Fruit fly (Drosophila melanogaster) whole organism, embryonic: ENCODE data around the gene Tom70.

Source experiments
- Abd-B ChIP-seq: fragments of 200-800 bp; sonication (Bioruptor generic); optimal IDR thresholded peaks from 2 replicates; lab custom pipeline; 2018; ENCODE audit warnings: missing biosample characterization, mild to moderate bottlenecking, missing genetic modification characterization, moderate library complexity
- Adf1 ChIP-seq: fragments of 200-800 bp; sonication (Bioruptor generic); IDR thresholded peaks from 2 replicates; pipeline ENCODE4 v1.3.6; 2022; ENCODE audit warnings: missing biosample characterization, missing genetic modification characterization
- Antp ChIP-seq: fragments of 200-800 bp; sonication (Bioruptor generic); optimal IDR thresholded peaks from 3 replicates; lab custom pipeline; 2016; ENCODE audit warnings: missing biosample characterization, missing genetic modification characterization
- C15 ChIP-seq: fragments of 200-800 bp; sonication (Bioruptor generic); IDR thresholded peaks from 3 replicates; pipeline ENCODE4 v1.3.6; 2022; ENCODE audit warnings: missing biosample characterization, missing genetic modification characterization
- CG10462 ChIP-seq: fragments of 200-800 bp; sonication (Bioruptor generic); optimal IDR thresholded peaks from 2 replicates; lab custom pipeline; 2016; ENCODE audit warnings: missing biosample characterization, missing genetic modification characterization
- CG10654 ChIP-seq: fragments of 200-800 bp; sonication (Bioruptor generic); optimal IDR thresholded peaks from 2 replicates; lab custom pipeline; 2016; ENCODE audit warnings: missing biosample characterization, missing genetic modification characterization
- CG11247 ChIP-seq: fragments of 200-800 bp; sonication (Bioruptor generic); IDR thresholded peaks from 2 replicates; pipeline ENCODE4 v1.3.6; 2022; ENCODE audit warnings: missing biosample characterization, missing genetic modification characterization
- CG13296 ChIP-seq: fragments of 200-800 bp; sonication (Bioruptor generic); optimal IDR thresholded peaks from 3 replicates; lab custom pipeline; 2018; ENCODE audit warnings: missing biosample characterization, mild to moderate bottlenecking, missing genetic modification characterization
- CG16813 ChIP-seq: fragments of 200-800 bp; sonication (Bioruptor generic); IDR thresholded peaks from 3 replicates; pipeline ENCODE4 v1.3.6; 2022; ENCODE audit warnings: missing biosample characterization, missing genetic modification characterization; ENCODE audit not compliant: partially characterized antibody
- CG16863 ChIP-seq: fragments of 200-800 bp; sonication (Bioruptor generic); optimal IDR thresholded peaks from 3 replicates; lab custom pipeline; 2016; ENCODE audit warnings: missing biosample characterization, missing genetic modification characterization
- CG18262 ChIP-seq: fragments of 200-800 bp; optimal IDR thresholded peaks from 3 replicates; lab custom pipeline; 2019; ENCODE audit warnings: missing biosample characterization, mild to moderate bottlenecking, missing genetic modification characterization, moderate library complexity
- CG2712 ChIP-seq: fragments of 200-800 bp; optimal IDR thresholded peaks from 3 replicates; lab custom pipeline; 2019; ENCODE audit warnings: missing biosample characterization, mild to moderate bottlenecking, missing genetic modification characterization, moderate library complexity
- CG30020 ChIP-seq: fragments of 200-800 bp; optimal IDR thresholded peaks from 2 replicates; lab custom pipeline; 2019; ENCODE audit warnings: missing biosample characterization, mild to moderate bottlenecking, missing genetic modification characterization, moderate library complexity
- CG3407 ChIP-seq: fragments of 200-800 bp; sonication (Bioruptor generic); optimal IDR thresholded peaks from 2 replicates; lab custom pipeline; 2018; ENCODE audit warnings: missing biosample characterization, mild to moderate bottlenecking, missing genetic modification characterization
- CG4424 ChIP-seq: fragments of 200-800 bp; sonication (Bioruptor generic); optimal IDR thresholded peaks from 3 replicates; lab custom pipeline; 2016; ENCODE audit warnings: missing biosample characterization, missing genetic modification characterization
- CG6254 ChIP-seq: fragments of 200-800 bp; sonication (Bioruptor generic); optimal IDR thresholded peaks from 3 replicates; lab custom pipeline; 2017; ENCODE audit warnings: mild to moderate bottlenecking, missing biosample characterization, missing genetic modification reagents, missing genetic modification characterization
- CG6791 ChIP-seq: fragments of 200-800 bp; sonication (Bioruptor generic); IDR thresholded peaks from 3 replicates; pipeline ENCODE4 v1.3.6; 2022; ENCODE audit warnings: missing biosample characterization, missing genetic modification characterization; ENCODE audit not compliant: partially characterized antibody
- CG7271 ChIP-seq: fragments of 200-800 bp; sonication (Bioruptor generic); optimal IDR thresholded peaks from 2 replicates; lab custom pipeline; 2018; ENCODE audit warnings: missing biosample characterization, mild to moderate bottlenecking, missing genetic modification characterization, moderate library complexity
- CG7928 ChIP-seq: fragments of 200-800 bp; sonication (Bioruptor generic); optimal IDR thresholded peaks from 2 replicates; lab custom pipeline; 2017; ENCODE audit warnings: missing biosample characterization, mild to moderate bottlenecking, missing genetic modification characterization
- CG9437 ChIP-seq: fragments of 200-800 bp; sonication (Bioruptor generic); optimal IDR thresholded peaks from 2 replicates; lab custom pipeline; 2018; ENCODE audit warnings: missing biosample characterization, mild to moderate bottlenecking, missing genetic modification characterization
- Hey ChIP-seq: fragments of 200-800 bp; sonication (Bioruptor generic); optimal IDR thresholded peaks from 3 replicates; lab custom pipeline; 2018; ENCODE audit warnings: missing biosample characterization, mild to moderate bottlenecking, missing genetic modification characterization
- Hr78 ChIP-seq, 2 experiments: fragments of 200-800 bp in 1 of 2; fragments of >200 bp in 1 of 2; sonication (Bioruptor generic) in 1 of 2; optimal IDR thresholded peaks; 2 replicates each; lab custom pipeline; 2017 to 2019; ENCODE audit warnings: missing biosample characterization in 2 of 2, missing genetic modification characterization in 2 of 2, mild to moderate bottlenecking in 1 of 2, moderate library complexity in 1 of 2
- Lim3 ChIP-seq: fragments of 200-800 bp; sonication (Bioruptor generic); IDR thresholded peaks from 2 replicates; pipeline ENCODE4 v1.3.6; 2022; ENCODE audit warnings: missing biosample characterization, missing genetic modification characterization
- Mes4 ChIP-seq: fragments of 200-800 bp; sonication (Bioruptor generic); optimal IDR thresholded peaks from 2 replicates; lab custom pipeline; 2016; ENCODE audit warnings: missing biosample characterization, missing genetic modification characterization
- NC2α ChIP-seq: fragments of 200-800 bp; sonication (Bioruptor generic); optimal IDR thresholded peaks from 2 replicates; lab custom pipeline; 2016; ENCODE audit warnings: missing biosample characterization, missing genetic modification characterization
- NK7.1 ChIP-seq: fragments of 200-800 bp; sonication (Bioruptor generic); optimal IDR thresholded peaks from 3 replicates; lab custom pipeline; 2016; ENCODE audit warnings: missing biosample characterization, missing genetic modification characterization
- Rfx ChIP-seq: fragments of 200-800 bp; sonication (Bioruptor generic); IDR thresholded peaks from 2 replicates; pipeline ENCODE4 v1.3.6; 2022; ENCODE audit warnings: missing biosample characterization, missing genetic modification characterization
- Stat92E ChIP-seq, 3 experiments: fragments of >200 bp in 2 of 3; fragments of 200-800 bp in 1 of 3; sonication (Bioruptor generic) in 1 of 3; optimal IDR thresholded peaks; 2 replicates each; lab custom pipeline; 2017 to 2019; ENCODE audit warnings: missing biosample characterization in 3 of 3, missing genetic modification characterization in 3 of 3, mild to moderate bottlenecking in 1 of 3, moderate library complexity in 1 of 3
- Taf1 ChIP-seq: fragments of 200-800 bp; sonication (Bioruptor generic); IDR thresholded peaks from 2 replicates; pipeline ENCODE4 v1.3.6; 2022; ENCODE audit warnings: missing biosample characterization, missing genetic modification characterization
- ara ChIP-seq: fragments of 200-800 bp; sonication (Bioruptor generic); IDR thresholded peaks from 2 replicates; pipeline ENCODE4 v1.3.6; 2022; ENCODE audit warnings: missing biosample characterization, missing genetic modification characterization
- ato ChIP-seq: fragments of 200-800 bp; sonication (Bioruptor generic); IDR thresholded peaks from 2 replicates; pipeline ENCODE4 v1.3.6; 2022; ENCODE audit warnings: missing biosample characterization, missing genetic modification characterization; ENCODE audit not compliant: partially characterized antibody
- cg ChIP-seq: fragments of 200-800 bp; sonication (Bioruptor generic); optimal IDR thresholded peaks from 3 replicates; lab custom pipeline; 2019; ENCODE audit warnings: missing biosample characterization, mild to moderate bottlenecking, missing genetic modification characterization, moderate library complexity
- chn ChIP-seq: fragments of 200-800 bp; sonication (Bioruptor generic); optimal IDR thresholded peaks from 2 replicates; lab custom pipeline; 2016; ENCODE audit warnings: missing biosample characterization, missing genetic modification characterization
- dimm ChIP-seq: fragments of 200-800 bp; sonication (Bioruptor generic); IDR thresholded peaks from 2 replicates; pipeline ENCODE4 v1.3.6; 2022; ENCODE audit warnings: missing biosample characterization, missing genetic modification characterization
- dm ChIP-seq: fragments of 200-800 bp; sonication (Bioruptor generic); optimal IDR thresholded peaks from 3 replicates; lab custom pipeline; 2016; ENCODE audit warnings: missing biosample characterization, missing genetic modification characterization
- emc ChIP-seq: fragments of 200-800 bp; sonication (Bioruptor generic); optimal IDR thresholded peaks from 2 replicates; lab custom pipeline; 2016; ENCODE audit warnings: missing biosample characterization, missing genetic modification characterization
- fd3F ChIP-seq: fragments of 200-800 bp; sonication (Bioruptor generic); optimal IDR thresholded peaks from 2 replicates; lab custom pipeline; 2018; ENCODE audit warnings: missing biosample characterization, mild to moderate bottlenecking, missing genetic modification characterization, moderate library complexity
- gfzf ChIP-seq: fragments of 200-800 bp; sonication (Bioruptor generic); optimal IDR thresholded peaks from 2 replicates; lab custom pipeline; 2016; ENCODE audit warnings: missing biosample characterization, mild to moderate bottlenecking, missing genetic modification characterization, moderate library complexity
- h ChIP-seq: fragments of >200 bp; optimal IDR thresholded peaks from 2 replicates; lab custom pipeline; 2017
- ind ChIP-seq: fragments of 200-800 bp; sonication (Bioruptor generic); optimal IDR thresholded peaks from 3 replicates; lab custom pipeline; 2016; ENCODE audit warnings: missing biosample characterization, missing genetic modification characterization
- inv ChIP-seq: fragments of 200-800 bp; sonication (Bioruptor generic); IDR thresholded peaks from 2 replicates; pipeline ENCODE4 v1.3.6; 2022; ENCODE audit warnings: missing biosample characterization, missing genetic modification characterization; ENCODE audit not compliant: partially characterized antibody
- jigr1 ChIP-seq: fragments of 200-800 bp; sonication (Bioruptor generic); IDR thresholded peaks from 3 replicates; pipeline ENCODE4 v1.3.6; 2022; ENCODE audit warnings: missing biosample characterization, missing genetic modification characterization
- klu ChIP-seq: fragments of 200-800 bp; sonication (Bioruptor generic); IDR thresholded peaks from 2 replicates; pipeline ENCODE4 v1.3.6; 2022; ENCODE audit warnings: missing biosample characterization, missing genetic modification characterization
- nerfin-1 ChIP-seq: fragments of 200-800 bp; sonication (Bioruptor generic); optimal IDR thresholded peaks from 3 replicates; lab custom pipeline; 2019; ENCODE audit warnings: missing biosample characterization, mild to moderate bottlenecking, missing genetic modification characterization, moderate library complexity
- scrt ChIP-seq: fragments of 200-800 bp; sonication (Bioruptor generic); optimal IDR thresholded peaks from 2 replicates; lab custom pipeline; 2018; ENCODE audit warnings: missing biosample characterization, mild to moderate bottlenecking, missing genetic modification characterization, moderate library complexity
- sob ChIP-seq: fragments of 200-800 bp; sonication (Bioruptor generic); IDR thresholded peaks from 2 replicates; pipeline ENCODE4 v1.3.6; 2022; ENCODE audit warnings: missing biosample characterization, missing genetic modification characterization
- stwl ChIP-seq: fragments of 200-800 bp; sonication (Bioruptor generic); optimal IDR thresholded peaks from 3 replicates; lab custom pipeline; 2018; ENCODE audit warnings: missing biosample characterization, mild to moderate bottlenecking, missing genetic modification characterization, moderate library complexity
- unpg ChIP-seq: fragments of 200-800 bp; sonication (Bioruptor generic); optimal IDR thresholded peaks from 3 replicates; lab custom pipeline; 2018; ENCODE audit warnings: missing biosample characterization, mild to moderate bottlenecking, missing genetic modification characterization, moderate library complexity
- vfl ChIP-seq: fragments of 200-800 bp; sonication (Bioruptor generic); optimal IDR thresholded peaks from 2 replicates; lab custom pipeline; 2016; ENCODE audit warnings: missing biosample characterization, missing genetic modification characterization
- wdn ChIP-seq: fragments of 200-800 bp; sonication (Bioruptor generic); IDR thresholded peaks from 2 replicates; pipeline ENCODE4 v1.3.6; 2022; ENCODE audit warnings: missing biosample characterization, missing genetic modification characterization

Gene Tom70

DNA sequence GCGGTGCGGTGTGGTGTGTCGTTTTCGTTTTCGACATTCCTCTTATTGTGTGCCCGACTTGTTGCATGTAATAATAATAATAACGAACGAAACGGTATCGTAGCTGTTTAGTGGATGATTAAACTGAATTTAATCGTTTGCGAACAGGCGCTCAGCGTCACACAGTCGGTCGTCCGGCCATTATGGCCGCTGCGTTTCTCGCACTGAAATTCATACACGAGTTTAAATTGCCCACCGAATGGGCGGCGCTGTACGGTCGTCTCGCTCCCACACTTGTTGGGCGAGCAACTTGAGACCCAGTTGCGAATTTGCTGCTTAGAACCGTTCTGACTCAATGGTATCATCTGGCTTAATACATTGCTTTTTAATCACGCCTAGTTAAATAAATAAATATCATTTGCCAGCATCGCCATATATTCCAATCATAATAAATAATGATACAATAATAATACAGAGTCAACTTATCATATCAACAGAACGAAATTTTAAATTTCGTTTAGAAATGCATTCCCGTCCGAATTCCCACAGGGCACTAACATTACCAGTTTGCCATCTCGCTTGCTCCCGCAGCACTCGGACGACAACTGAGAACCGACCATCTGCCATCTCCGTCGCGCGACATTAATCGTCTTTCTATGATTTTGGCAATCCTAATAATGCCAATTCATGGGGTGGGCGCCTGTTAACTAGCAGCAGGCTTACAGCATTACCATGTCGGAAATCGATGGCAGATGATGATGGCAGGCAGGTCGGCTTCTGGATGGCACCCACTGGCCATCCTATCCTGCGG, 27.2 kb downstream of the Tom70 start (continued):
- TF ChIP-seq unpg = peak; percentile 93
- TF ChIP-seq h = no peak
- TF ChIP-seq stwl (tag; lab: Kevin White, UChicago) = no peak
- TF ChIP-seq jigr1 (GFP tag; lab: Robert Waterston, UW) = no peak
- TF ChIP-seq klu (GFP tag; lab: Robert Waterston, UW) = no peak
- peak; percentile 74 for TF ChIP-seq CG16863
- TF ChIP-seq Rfx = no peak
- peak; percentile 83 for TF ChIP-seq Abd-B (GFP tag; lab: Kevin White, UChicago)
- peak; percentile 66 for TF ChIP-seq Hey (tag; lab: Kevin White, UChicago)
- peak; percentile 38 for TF ChIP-seq CG10462 (GFP tag; lab: Kevin White, UChicago)
- peak; percentile 34 for TF ChIP-seq Mes4 (GFP tag; lab: Kevin White, UChicago)
- peak; percentile 42 for TF ChIP-seq nerfin-1 (tag; lab: Kevin White, UChicago)
- peak; percentile 74 for TF ChIP-seq CG30020
- peak; percentile 94 for TF ChIP-seq CG13296 (GFP tag; lab: Kevin White, UChicago)
- TF ChIP-seq emc (GFP tag; lab: Kevin White, UChicago) = no peak
- TF ChIP-seq fd3F (GFP tag; lab: Kevin White, UChicago) = peak; percentile 92
- TF ChIP-seq CG3407 = peak; percentile 66
- peak; percentile 28 for TF ChIP-seq CG7271 (tag; lab: Kevin White, UChicago)
- TF ChIP-seq CG16813 (GFP tag; lab: Robert Waterston, UW) = no peak
- no peak for TF ChIP-seq dimm
- TF ChIP-seq cg (GFP tag; lab: Kevin White, UChicago) = no peak
- TF ChIP-seq Lim3 (GFP tag; lab: Robert Waterston, UW) = no peak
- no peak for TF ChIP-seq CG11247
- TF ChIP-seq sob = no peak
- no peak for TF ChIP-seq Hr78 (GFP tag; optimal IDR thresholded peaks at IDR 0.05; lab: Kevin White, UChicago)
- no peak for TF ChIP-seq CG6791 (GFP tag; lab: Robert Waterston, UW)
- peak; percentile 31 for TF ChIP-seq NK7.1
- peak; percentile 90 for TF ChIP-seq CG10654 (GFP tag; lab: Kevin White, UChicago)
- TF ChIP-seq CG7928 (GFP tag; lab: Kevin White, UChicago) = peak; percentile 73
- peak; percentile 93 for TF ChIP-seq CG2712 (tag; lab: Kevin White, UChicago)
- TF ChIP-seq gfzf (GFP tag; lab: Kevin White, UChicago) = no peak
- peak; percentile 68 for TF ChIP-seq NC2α (GFP tag; lab: Kevin White, UChicago)
- TF ChIP-seq ara (GFP tag; lab: Robert Waterston, UW) = no peak
- no peak for TF ChIP-seq C15 (GFP tag; lab: Robert Waterston, UW)
- TF ChIP-seq ind (GFP tag; lab: Kevin White, UChicago) = peak; percentile 92
- peak; percentile 38 for TF ChIP-seq Antp
- TF ChIP-seq ato = no peak
- no peak for TF ChIP-seq inv (GFP tag; lab: Robert Waterston, UW)
- no peak for TF ChIP-seq wdn (GFP tag; lab: Robert Waterston, UW)
- peak; percentile 89 for TF ChIP-seq CG4424
- TF ChIP-seq dm = peak; percentile 45
- TF ChIP-seq chn (GFP tag; lab: Kevin White, UChicago) = peak; percentile 29
- peak; percentile 84 for TF ChIP-seq vfl (GFP tag; lab: Kevin White, UChicago)
- peak; percentile 85 for TF ChIP-seq CG9437 (GFP tag; lab: Kevin White, UChicago)
- no peak for TF ChIP-seq Adf1 (GFP tag; lab: Robert Waterston, UW)
- peak; percentile 100 for TF ChIP-seq CG18262 (tag; lab: Kevin White, UChicago)
- TF ChIP-seq Taf1 = no peak
- TF ChIP-seq scrt (GFP tag; lab: Kevin White, UChicago) = no peak
- no peak for TF ChIP-seq Stat92E (GFP tag; optimal IDR thresholded peaks at IDR 0.05; lab: Kevin White, UChicago)
- peak; percentile 64 for TF ChIP-seq CG6254
